Worm (Caenorhabditis elegans) whole organism, midembryonic: ENCODE results near the gene C39B5.5.

Experiments used
- T22C8.4 ChIP-seq: fragments of 200-800 bp; sonication (Bioruptor generic); IDR thresholded peaks from 2 replicates; pipeline ENCODE4 v1.3.6; 2022; ENCODE audit warnings: missing genetic modification characterization, missing compliant biosample characterization
- cog-1 ChIP-seq: sonication (generic microtip); optimal IDR thresholded peaks from 2 replicates; lab custom pipeline; 2016; ENCODE audit warnings: missing genetic modification characterization, missing compliant biosample characterization
- flt-1 ChIP-seq: fragments of 200-800 bp; sonication (Bioruptor generic); IDR thresholded peaks from 2 replicates; pipeline ENCODE4 v1.3.6; 2022; ENCODE audit warnings: missing genetic modification characterization, missing compliant biosample characterization
- klf-2 ChIP-seq: fragments of 200-800 bp; sonication (Bioruptor generic); conservative IDR thresholded peaks from 2 replicates; pipeline ENCODE4 v1.3.6; 2022; ENCODE audit warnings: missing genetic modification reagents, missing genetic modification characterization, missing compliant biosample characterization
- med-1 ChIP-seq: sonication (generic microtip); optimal IDR thresholded peaks from 2 replicates; lab custom pipeline; 2017; ENCODE audit warnings: missing genetic modification characterization, mild to moderate bottlenecking, missing compliant biosample characterization, antibody characterized with exemption, missing genetic modification reagents; ENCODE audit not compliant: insufficient read depth
- ref-1 ChIP-seq: fragments of 200-800 bp; sonication (Bioruptor generic); conservative IDR thresholded peaks from 2 replicates; pipeline ENCODE4 v1.3.6; 2022; ENCODE audit warnings: missing genetic modification reagents, missing genetic modification characterization, missing compliant biosample characterization
- tab-1 ChIP-seq: fragments of 200-800 bp; sonication (Bioruptor generic); IDR thresholded peaks from 2 replicates; pipeline ENCODE4 v1.3.6; 2022; ENCODE audit warnings: missing genetic modification characterization, missing compliant biosample characterization
- ztf-23 ChIP-seq: fragments of 200-800 bp; sonication (Bioruptor generic); IDR thresholded peaks from 2 replicates; pipeline ENCODE4 v1.3.6; 2022; ENCODE audit warnings: missing genetic modification reagents, missing genetic modification characterization, missing compliant biosample characterization
- ztf-29 ChIP-seq: fragments of 200-800 bp; sonication (Bioruptor generic); IDR thresholded peaks from 2 replicates; pipeline ENCODE4 v1.3.6; 2022; ENCODE audit warnings: missing genetic modification reagents, missing genetic modification characterization, missing compliant biosample characterization

DNA sequence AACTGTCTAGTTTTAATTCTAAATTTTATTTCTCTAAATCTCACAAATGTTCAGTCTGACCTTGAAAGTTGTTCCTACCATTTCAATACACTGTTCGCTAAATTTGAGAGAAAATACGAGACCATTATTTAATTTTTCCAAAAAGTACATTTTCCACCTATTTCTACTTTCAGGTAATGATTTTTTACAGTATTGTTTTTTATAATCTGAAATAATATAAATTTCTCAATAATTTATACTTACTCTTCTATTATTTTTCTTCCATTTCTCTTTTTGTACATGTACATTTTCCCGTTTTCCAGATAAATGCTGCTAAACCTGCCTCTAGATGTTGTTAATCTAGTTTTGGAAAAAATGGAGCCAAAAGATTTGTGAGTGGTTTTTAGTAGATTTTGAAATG lies 19.4 kb downstream of the C39B5.5 start, which contains the start of gene fbxa-62:
- TF ChIP-seq T22C8.4, result no peak
- TF ChIP-seq flt-1 (GFP tag; lab: Robert Waterston, UW), result no peak
- TF ChIP-seq med-1, result no peak
- TF ChIP-seq klf-2, result no peak
- TF ChIP-seq ref-1 (GFP tag; lab: Robert Waterston, UW), result no peak
- TF ChIP-seq tab-1 (GFP tag; lab: Robert Waterston, UW), result no peak
- no peak for TF ChIP-seq ztf-23
- TF ChIP-seq cog-1 (tag; lab: Kevin White, UChicago), result no peak
- TF ChIP-seq ztf-29, result no peak
